Fruit fly (Drosophila melanogaster): ENCODE results near the gene crim.

crim gene

DNA sequence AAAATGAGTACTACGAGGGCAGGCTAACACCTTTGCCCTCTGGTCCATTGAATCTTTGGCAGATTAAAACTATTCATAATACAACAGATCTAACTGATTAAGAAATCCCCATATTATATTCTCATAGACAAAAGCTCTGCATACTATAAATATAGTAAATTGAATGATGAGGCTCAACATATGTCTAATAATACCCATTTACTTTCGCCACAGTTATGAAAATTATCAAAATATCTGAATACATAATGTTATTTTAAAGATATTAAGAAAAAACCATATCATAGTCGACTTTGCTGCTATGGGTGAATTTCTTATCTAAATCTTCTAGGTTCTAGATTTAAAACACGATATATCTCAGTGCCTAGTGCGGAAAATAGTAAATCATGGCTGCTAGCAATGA is 20.7 kb upstream of the crim start, which contains the start of gene CG32087 (continued):
- TF ChIP-seq CG15696 (tag; optimal IDR thresholded peaks at IDR 0.05) (no peak), CG13287 (GFP tag; IDR thresholded peaks at IDR 0.05; ENCODE audit: partially characterized antibody) (no peak), CG12744 (GFP tag; optimal IDR thresholded peaks at IDR 0.05) (no peak), lov (optimal IDR thresholded peaks at IDR 0.05) (no peak), lov (GFP tag; IDR thresholded peaks at IDR 0.05) (no peak), bigmax (GFP tag; optimal IDR thresholded peaks at IDR 0.05) (no peak), HLH3B (GFP tag; IDR thresholded peaks at IDR 0.05) (no peak)

DNA sequence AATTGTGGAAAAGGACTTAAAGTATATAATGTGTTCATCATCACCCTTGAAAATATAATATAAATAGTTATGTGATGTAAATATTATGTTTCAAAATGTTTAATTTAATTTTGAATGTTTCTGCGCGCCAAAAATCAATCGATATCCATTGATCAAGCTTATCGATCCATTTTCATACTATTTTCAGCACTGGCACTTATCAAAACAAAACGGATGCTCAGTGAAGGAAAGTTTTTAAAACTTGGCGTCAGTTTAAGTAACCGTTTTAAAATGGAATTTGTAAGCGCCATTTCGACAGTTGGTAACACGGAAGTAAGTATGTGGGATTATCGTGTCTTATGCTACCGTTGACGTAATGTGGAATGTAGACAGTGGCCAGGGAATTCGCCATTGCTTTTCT is 17.0 kb upstream of the crim start, which contains the start of gene sunn:
sunn (plus strand) TSS at position 202 of the 400 bp plus-strand sequence.
- no peak for TF ChIP-seq croc (GFP tag; conservative IDR thresholded peaks at IDR 0.05)
- peak; percentile 73 for TF ChIP-seq CG10267 (tag; optimal IDR thresholded peaks at IDR 0.05)
- no peak for TF ChIP-seq ato (GFP tag; IDR thresholded peaks at IDR 0.05; ENCODE audit: partially characterized antibody)
- TF ChIP-seq BtbVII (GFP tag; optimal IDR thresholded peaks at IDR 0.05), result no peak
- TF ChIP-seq BEAF-32 (GFP tag; optimal IDR thresholded peaks at IDR 0.05), result peak; percentile 10
- TF ChIP-seq CG13624 (GFP tag; optimal IDR thresholded peaks at IDR 0.05), result no peak
- no peak for TF ChIP-seq pum (GFP tag; optimal IDR thresholded peaks at IDR 0.05)
- TF ChIP-seq CG7839 (tag; optimal IDR thresholded peaks at IDR 0.05), result no peak
- TF ChIP-seq ftz-f1 (GFP tag; optimal IDR thresholded peaks at IDR 0.05), result no peak
- TF ChIP-seq CG11093 (GFP tag; IDR thresholded peaks at IDR 0.05), result no peak
- no peak for TF ChIP-seq CG12659 (GFP tag; optimal IDR thresholded peaks at IDR 0.05)
- TF ChIP-seq CG14441 (GFP tag; IDR thresholded peaks at IDR 0.05), result no peak
- TF ChIP-seq Asciz (GFP tag; optimal IDR thresholded peaks at IDR 0.05), result no peak
- TF ChIP-seq lilli (GFP tag; optimal IDR thresholded peaks at IDR 0.05), result no peak
- no peak for TF ChIP-seq CG31388 (GFP tag; optimal IDR thresholded peaks at IDR 0.05)
- no peak for TF ChIP-seq CG6854 (GFP tag; optimal IDR thresholded peaks at IDR 0.05)
- no peak for TF ChIP-seq bsh (GFP tag; optimal IDR thresholded peaks at IDR 0.05)
- no peak for TF ChIP-seq CG1832 (GFP tag; optimal IDR thresholded peaks at IDR 0.05)
- no peak for TF ChIP-seq jigr1 (GFP tag; IDR thresholded peaks at IDR 0.05)
- TF ChIP-seq Dref (GFP tag; IDR thresholded peaks at IDR 0.05), result peak; percentile 59
- TF ChIP-seq E2f2 (GFP tag; IDR thresholded peaks at IDR 0.05), result peak; percentile 80
- peak; percentile 1 for TF ChIP-seq pzg (GFP tag; optimal IDR thresholded peaks at IDR 0.05)
- TF ChIP-seq Myb (GFP tag; optimal IDR thresholded peaks at IDR 0.05), result peak; percentile 3
- no peak for TF ChIP-seq Atf6 (GFP tag; IDR thresholded peaks at IDR 0.05)
- no peak for TF ChIP-seq Trl (optimal IDR thresholded peaks at IDR 0.05)
- TF ChIP-seq Trl (GFP tag; optimal IDR thresholded peaks at IDR 0.05), result no peak
- TF ChIP-seq CG12071 (GFP tag; optimal IDR thresholded peaks at IDR 0.05), result no peak
- peak; percentile 20 for TF ChIP-seq Ets97D (GFP tag; optimal IDR thresholded peaks at IDR 0.05)
- no peak for TF ChIP-seq pho (GFP tag; optimal IDR thresholded peaks at IDR 0.05)
- peak; percentile 52 for TF ChIP-seq stwl (tag; optimal IDR thresholded peaks at IDR 0.05)
- TF ChIP-seq CG33557 (GFP tag; optimal IDR thresholded peaks at IDR 0.05), result no peak
- TF ChIP-seq CG13123 (GFP tag; optimal IDR thresholded peaks at IDR 0.05), result no peak
- no peak for TF ChIP-seq CG10366 (GFP tag; IDR thresholded peaks at IDR 0.05)
- no peak for TF ChIP-seq sob (GFP tag; IDR thresholded peaks at IDR 0.05)
- peak; percentile 65 for TF ChIP-seq Dp (GFP tag; optimal IDR thresholded peaks at IDR 0.05)
- no peak for TF ChIP-seq Med (GFP tag)
- peak; percentile 12; the same call in 1 of the 2 replicates for TF ChIP-seq bbx (GFP tag; IDR thresholded peaks at IDR 0.05; ENCODE audit: partially characterized antibody)
- TF ChIP-seq Gug (GFP tag; IDR thresholded peaks at IDR 0.05), result no peak
- TF ChIP-seq slbo (GFP tag; IDR thresholded peaks at IDR 0.05), result no peak
- TF ChIP-seq Scr (GFP tag; IDR thresholded peaks at IDR 0.05; ENCODE audit: partially characterized antibody), result no peak
- no peak for TF ChIP-seq H15 (GFP tag; IDR thresholded peaks at IDR 0.05)
- no peak for TF ChIP-seq disco-r (GFP tag; optimal IDR thresholded peaks at IDR 0.05)
- no peak for TF ChIP-seq trem (tag; optimal IDR thresholded peaks at IDR 0.05)
- TF ChIP-seq Hr78 (GFP tag; optimal IDR thresholded peaks at IDR 0.05), result peak in 1 of 2 experiments; percentile 80

Data from whole organism, embryonic.